Fruit fly (Drosophila melanogaster) whole organism, adult: ENCODE data around the gene Nplp4.

Source experiments
- CG11617 ChIP-seq: fragments of 200-800 bp; sonication (Bioruptor generic); optimal IDR thresholded peaks from 2 replicates; lab custom pipeline; 2017; ENCODE audit warnings: mild to moderate bottlenecking, missing biosample characterization, missing genetic modification reagents, missing genetic modification characterization
- CG1620 ChIP-seq: fragments of 200-800 bp; sonication (Bioruptor generic); optimal IDR thresholded peaks from 2 replicates; lab custom pipeline; 2016; ENCODE audit warnings: missing biosample characterization, missing genetic modification characterization
- CG7045 ChIP-seq: fragments of 200-800 bp; sonication (Bioruptor generic); optimal IDR thresholded peaks from 2 replicates; lab custom pipeline; 2017; ENCODE audit warnings: missing biosample characterization, mild to moderate bottlenecking, missing genetic modification characterization
- CG7101 ChIP-seq: fragments of 200-800 bp; sonication (Bioruptor generic); optimal IDR thresholded peaks from 2 replicates; lab custom pipeline; 2018; ENCODE audit warnings: missing biosample characterization, mild to moderate bottlenecking, missing genetic modification characterization, moderate library complexity
- cic ChIP-seq: fragments of 200-800 bp; sonication (Bioruptor generic); optimal IDR thresholded peaks from 2 replicates; lab custom pipeline; 2017; ENCODE audit warnings: missing biosample characterization, mild to moderate bottlenecking, missing genetic modification characterization, moderate library complexity
- kay ChIP-seq: fragments of 200-800 bp; sonication (Bioruptor generic); peaks from one replicate; lab custom pipeline; 2016; ENCODE audit warnings: missing biosample characterization, missing genetic modification characterization, borderline replicate concordance
- toe ChIP-seq: fragments of 200-800 bp; sonication (Bioruptor generic); optimal IDR thresholded peaks from 2 replicates; lab custom pipeline; 2016; ENCODE audit warnings: missing biosample characterization, missing genetic modification characterization

dm6 chr2L:2032076-2032475 lies 23.9 kb downstream of the Nplp4 start:
- no peak for TF ChIP-seq CG1620
- no peak for TF ChIP-seq kay
- TF ChIP-seq toe = no peak
- TF ChIP-seq cic = no peak
- TF ChIP-seq CG7045 (GFP tag; lab: Kevin White, UChicago) = no peak
- TF ChIP-seq CG7101 (tag; lab: Kevin White, UChicago) = no peak
- no peak for TF ChIP-seq CG11617 (GFP tag; lab: Kevin White, UChicago)
